Worm (Caenorhabditis elegans): Measurements from ENCODE around the gene F31F4.1.

The F31F4.1 gene

DNA sequence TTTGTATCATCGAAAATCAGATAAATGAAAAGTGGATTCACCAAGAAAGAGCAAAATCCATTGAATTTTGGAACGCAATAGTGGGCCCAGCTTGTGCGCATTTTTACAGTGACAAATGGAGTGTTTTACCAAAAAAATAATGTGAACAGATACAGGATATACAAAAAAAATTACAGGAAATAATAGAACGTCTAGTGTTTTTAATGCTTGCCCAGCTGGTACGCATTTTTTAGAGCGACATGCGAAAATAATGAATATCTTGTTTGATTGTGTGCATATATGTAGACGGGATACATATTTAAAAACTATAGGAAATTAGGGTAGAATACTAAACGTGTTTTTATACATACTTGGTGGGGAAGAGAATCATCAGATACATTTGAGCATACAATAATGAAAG is 52.3 kb downstream of the F31F4.1 start, which contains the start of gene srj-25:
srj-25 (minus strand) TSS at position 101 of the 400 bp plus-strand sequence.
- no peak for TF ChIP-seq eor-1 (tag; optimal IDR thresholded peaks at IDR 0.05)
- TF ChIP-seq nhr-12 (tag; optimal IDR thresholded peaks at IDR 0.05): no peak
- TF ChIP-seq lsy-12 (tag; optimal IDR thresholded peaks at IDR 0.05): no peak
- no peak for TF ChIP-seq zag-1 (tag; optimal IDR thresholded peaks at IDR 0.05)
- no peak for TF ChIP-seq nhr-43 (tag; optimal IDR thresholded peaks at IDR 0.05; ENCODE audit: poor library complexity, severe bottlenecking)
- no peak for TF ChIP-seq elt-3 (tag; optimal IDR thresholded peaks at IDR 0.05)
- no peak for TF ChIP-seq nhr-237 (tag; optimal IDR thresholded peaks at IDR 0.05)
- TF ChIP-seq lin-39 (tag; optimal IDR thresholded peaks at IDR 0.05): no peak
- no peak for TF ChIP-seq daf-12 (tag; optimal IDR thresholded peaks at IDR 0.05)
- no peak for TF ChIP-seq sea-2 (GFP tag; optimal IDR thresholded peaks at IDR 0.05)
- no peak for TF ChIP-seq ztf-11 (tag; optimal IDR thresholded peaks at IDR 0.05)
- no peak for TF ChIP-seq nfya-1 (tag; optimal IDR thresholded peaks at IDR 0.05; ENCODE audit: insufficient read depth)
- TF ChIP-seq egl-5 (tag; optimal IDR thresholded peaks at IDR 0.05): no peak
- no peak for TF ChIP-seq mml-1 (tag; optimal IDR thresholded peaks at IDR 0.05)
- TF ChIP-seq R02D3.7 (tag; optimal IDR thresholded peaks at IDR 0.05): no peak
